Fruit fly (Drosophila melanogaster) whole organism, embryonic: Measurements from ENCODE around the gene Bet3.

Source experiments
- ATbp ChIP-seq: fragments of 200-800 bp; sonication (Bioruptor generic); optimal IDR thresholded peaks from 2 replicates; lab custom pipeline; 2017; ENCODE audit warnings: missing biosample characterization, mild to moderate bottlenecking, missing genetic modification characterization, missing genetic modification reagents
- Awh ChIP-seq: fragments of 200-800 bp; sonication (Bioruptor generic); IDR thresholded peaks from 2 replicates; pipeline ENCODE4, ENCODE4 v1.3.6; 2022; ENCODE audit warnings: missing biosample characterization, missing genetic modification characterization
- Bteb2 ChIP-seq: fragments of 200-800 bp; sonication (Bioruptor generic); optimal IDR thresholded peaks from 2 replicates; lab custom pipeline; 2016; ENCODE audit warnings: missing biosample characterization, missing genetic modification characterization
- CG10267 ChIP-seq: fragments of 200-800 bp; sonication (Bioruptor generic); optimal IDR thresholded peaks from 2 replicates; lab custom pipeline; 2018; ENCODE audit warnings: missing biosample characterization, mild to moderate bottlenecking, missing genetic modification characterization, moderate library complexity
- CG10979 ChIP-seq: fragments of 200-800 bp; sonication (Bioruptor generic); optimal IDR thresholded peaks from 2 replicates; lab custom pipeline; 2018; ENCODE audit warnings: missing biosample characterization, mild to moderate bottlenecking, missing genetic modification characterization, moderate library complexity
- CG11504 ChIP-seq: fragments of 200-800 bp; sonication (Bioruptor generic); optimal IDR thresholded peaks from 3 replicates; lab custom pipeline; 2019; ENCODE audit warnings: missing biosample characterization, mild to moderate bottlenecking, missing genetic modification characterization, moderate library complexity
- CG11695 ChIP-seq: fragments of 200-800 bp; sonication (Bioruptor generic); IDR thresholded peaks from 3 replicates; pipeline ENCODE4 v1.3.6; 2022; ENCODE audit warnings: missing biosample characterization, missing genetic modification characterization
- CG11696 ChIP-seq: fragments of 200-800 bp; sonication (Bioruptor generic); IDR thresholded peaks from 2 replicates; pipeline ENCODE4 v1.3.6; 2022; ENCODE audit warnings: missing biosample characterization, missing genetic modification characterization
- CG12155 ChIP-seq: fragments of 200-800 bp; sonication (Bioruptor generic); optimal IDR thresholded peaks from 3 replicates; lab custom pipeline; 2016; ENCODE audit warnings: missing biosample characterization, missing genetic modification characterization
- CG13424 ChIP-seq: fragments of 200-800 bp; sonication (Bioruptor generic); optimal IDR thresholded peaks from 2 replicates; lab custom pipeline; 2019; ENCODE audit warnings: missing biosample characterization, mild to moderate bottlenecking, missing genetic modification characterization, moderate library complexity
- CG14441 ChIP-seq: fragments of 200-800 bp; sonication (Bioruptor generic); IDR thresholded peaks from 2 replicates; pipeline ENCODE4 v1.3.6; 2022; ENCODE audit warnings: missing biosample characterization, missing genetic modification characterization
- CG15601 ChIP-seq: fragments of 200-800 bp; sonication (Bioruptor generic); optimal IDR thresholded peaks from 3 replicates; lab custom pipeline; 2019; ENCODE audit warnings: missing biosample characterization, mild to moderate bottlenecking, missing genetic modification characterization, moderate library complexity
- CG1602 ChIP-seq: fragments of 200-800 bp; sonication (Bioruptor generic); optimal IDR thresholded peaks from 3 replicates; lab custom pipeline; 2016; ENCODE audit warnings: missing biosample characterization, missing genetic modification characterization
- CG17361 ChIP-seq: fragments of 200-800 bp; sonication (Bioruptor generic); IDR thresholded peaks from 3 replicates; pipeline ENCODE4 v1.3.6; 2022; ENCODE audit warnings: missing biosample characterization, missing genetic modification characterization
- CG17612 ChIP-seq: fragments of 200-800 bp; sonication (Bioruptor generic); IDR thresholded peaks from 2 replicates; pipeline ENCODE4 v1.3.6; 2022; ENCODE audit warnings: missing biosample characterization, missing genetic modification characterization
- CG17802 ChIP-seq: fragments of 200-800 bp; sonication (Bioruptor generic); optimal IDR thresholded peaks from 2 replicates; lab custom pipeline; 2018; ENCODE audit warnings: missing biosample characterization, mild to moderate bottlenecking, missing genetic modification characterization, moderate library complexity
- CG3847 ChIP-seq: fragments of 200-800 bp; sonication (Bioruptor generic); IDR thresholded peaks from 2 replicates; pipeline ENCODE4 v1.3.6; 2022; ENCODE audit warnings: missing biosample characterization, missing genetic modification characterization
- CG4424 ChIP-seq: fragments of 200-800 bp; sonication (Bioruptor generic); optimal IDR thresholded peaks from 3 replicates; lab custom pipeline; 2016; ENCODE audit warnings: missing biosample characterization, missing genetic modification characterization
- CG4707 ChIP-seq: fragments of 200-800 bp; sonication (Bioruptor generic); optimal IDR thresholded peaks from 2 replicates; lab custom pipeline; 2018; ENCODE audit warnings: missing biosample characterization, mild to moderate bottlenecking, missing genetic modification characterization, moderate library complexity
- CG6683 ChIP-seq: fragments of 200-800 bp; sonication (Bioruptor generic); optimal IDR thresholded peaks from 2 replicates; lab custom pipeline; 2017; ENCODE audit warnings: missing biosample characterization, mild to moderate bottlenecking, missing genetic modification characterization, missing genetic modification reagents
- CG6765 ChIP-seq: fragments of 200-800 bp; sonication (Bioruptor generic); optimal IDR thresholded peaks from 3 replicates; lab custom pipeline; 2017; ENCODE audit warnings: missing biosample characterization, mild to moderate bottlenecking, missing genetic modification characterization
- CG7357 ChIP-seq: fragments of 200-800 bp; sonication (Bioruptor generic); IDR thresholded peaks from 3 replicates; pipeline ENCODE4 v1.3.6; 2022; ENCODE audit warnings: missing biosample characterization, missing genetic modification characterization
- CG8290 ChIP-seq, 3 experiments: fragments of 200-800 bp; sonication (Bioruptor generic); optimal IDR thresholded peaks; 2 replicates each; lab custom pipeline; 2016 to 2019; ENCODE audit warnings: missing biosample characterization in 3 of 3, missing genetic modification characterization in 3 of 3, mild to moderate bottlenecking in 2 of 3, moderate library complexity in 1 of 3
- CG9932 ChIP-seq: fragments of 200-800 bp; sonication (Bioruptor generic); IDR thresholded peaks from 2 replicates; pipeline ENCODE4 v1.3.6; 2022; ENCODE audit warnings: missing biosample characterization, missing genetic modification characterization
- CkIIα-i1 ChIP-seq: fragments of 200-800 bp; sonication (Bioruptor generic); IDR thresholded peaks from 2 replicates; pipeline ENCODE4 v1.3.6; 2022; ENCODE audit warnings: missing biosample characterization, missing genetic modification characterization
- CrebB ChIP-seq: fragments of 200-800 bp; sonication (Bioruptor generic); optimal IDR thresholded peaks from 3 replicates; lab custom pipeline; 2018; ENCODE audit warnings: missing biosample characterization, mild to moderate bottlenecking, missing genetic modification characterization
- D ChIP-seq, 2 experiments: fragments of 200-800 bp in 1 of 2; fragments of >200 bp in 1 of 2; sonication (Bioruptor generic) in 1 of 2; optimal IDR thresholded peaks; 2 replicates in 1 of 2; 3 replicates in 1 of 2; lab custom pipeline; 2017; ENCODE audit warnings: mild to moderate bottlenecking in 1 of 2, missing biosample characterization in 1 of 2, missing genetic modification characterization in 1 of 2, missing genetic modification reagents in 1 of 2
- Doc3 ChIP-seq: fragments of 200-800 bp; sonication (Bioruptor generic); IDR thresholded peaks from 3 replicates; pipeline ENCODE4 v1.3.6; 2022; ENCODE audit warnings: missing biosample characterization, missing genetic modification characterization; ENCODE audit not compliant: partially characterized antibody
- Elba2 ChIP-seq: fragments of 200-800 bp; sonication (Bioruptor generic); optimal IDR thresholded peaks from 3 replicates; lab custom pipeline; 2016; ENCODE audit warnings: missing biosample characterization, missing genetic modification characterization
- H15 ChIP-seq: fragments of 200-800 bp; sonication (Bioruptor generic); IDR thresholded peaks from 3 replicates; pipeline ENCODE4 v1.3.6; 2022; ENCODE audit warnings: missing biosample characterization, missing genetic modification characterization
- HLHmδ ChIP-seq: fragments of 200-800 bp; sonication (Bioruptor generic); optimal IDR thresholded peaks from 2 replicates; lab custom pipeline; 2018; ENCODE audit warnings: missing biosample characterization, mild to moderate bottlenecking, missing genetic modification characterization, moderate library complexity
- Hmr ChIP-seq: fragments of 200-800 bp; sonication (Bioruptor generic); optimal IDR thresholded peaks from 3 replicates; lab custom pipeline; 2017; ENCODE audit warnings: mild to moderate bottlenecking, missing biosample characterization, missing genetic modification reagents, missing genetic modification characterization
- Med ChIP-seq: fragments of 200-800 bp; sonication (Bioruptor generic); peaks from one replicate; lab custom pipeline; 2016; ENCODE audit warnings: missing biosample characterization, missing genetic modification characterization, mild to moderate bottlenecking, inconsistent platforms, moderate library complexity
- Meics ChIP-seq: fragments of 200-800 bp; sonication (Bioruptor generic); optimal IDR thresholded peaks from 2 replicates; lab custom pipeline; 2017; ENCODE audit warnings: missing biosample characterization, mild to moderate bottlenecking, missing genetic modification characterization
- PHDP ChIP-seq: fragments of 200-800 bp; sonication (Bioruptor generic); optimal IDR thresholded peaks from 3 replicates; lab custom pipeline; 2018; ENCODE audit warnings: missing biosample characterization, mild to moderate bottlenecking, missing genetic modification characterization, moderate library complexity
- Rfx ChIP-seq: fragments of 200-800 bp; sonication (Bioruptor generic); IDR thresholded peaks from 2 replicates; pipeline ENCODE4 v1.3.6; 2022; ENCODE audit warnings: missing biosample characterization, missing genetic modification characterization
- Vsx1 ChIP-seq: fragments of 200-800 bp; sonication (Bioruptor generic); optimal IDR thresholded peaks from 2 replicates; lab custom pipeline; 2017; ENCODE audit warnings: missing biosample characterization, mild to moderate bottlenecking, missing genetic modification characterization, missing genetic modification reagents
- aop ChIP-seq: fragments of 200-800 bp; sonication (Bioruptor generic); IDR thresholded peaks from 2 replicates; pipeline ENCODE4 v1.3.6; 2022; ENCODE audit warnings: missing biosample characterization, missing genetic modification characterization
- ato ChIP-seq: fragments of 200-800 bp; sonication (Bioruptor generic); IDR thresholded peaks from 2 replicates; pipeline ENCODE4 v1.3.6; 2022; ENCODE audit warnings: missing biosample characterization, missing genetic modification characterization; ENCODE audit not compliant: partially characterized antibody
- ci ChIP-seq: fragments of 200-800 bp; sonication (Bioruptor generic); IDR thresholded peaks from 3 replicates; pipeline ENCODE4 v1.3.6; 2022; ENCODE audit warnings: missing biosample characterization, missing genetic modification characterization
- lab ChIP-seq: fragments of 200-800 bp; sonication (Bioruptor generic); optimal IDR thresholded peaks from 3 replicates; lab custom pipeline; 2017; ENCODE audit warnings: missing biosample characterization, missing genetic modification characterization, mild to moderate bottlenecking, moderate library complexity, missing genetic modification reagents
- pnt ChIP-seq: fragments of 200-800 bp; sonication (Bioruptor generic); optimal IDR thresholded peaks from 3 replicates; lab custom pipeline; 2016; ENCODE audit warnings: missing biosample characterization, missing genetic modification characterization
- ranshi ChIP-seq: fragments of 200-800 bp; sonication (Bioruptor generic); IDR thresholded peaks from 2 replicates; pipeline ENCODE4 v1.3.6; 2022; ENCODE audit warnings: missing biosample characterization, missing genetic modification characterization
- sens ChIP-seq: fragments of 200-800 bp; sonication (Bioruptor generic); peaks from one replicate; lab custom pipeline; 2016; ENCODE audit warnings: missing biosample characterization, missing genetic modification characterization
- sens-2 ChIP-seq: fragments of 200-800 bp; sonication (Bioruptor generic); IDR thresholded peaks from 2 replicates; pipeline ENCODE4 v1.3.6; 2022; ENCODE audit warnings: missing biosample characterization, missing genetic modification characterization
- sisA ChIP-seq: fragments of 200-800 bp; sonication (Bioruptor generic); IDR thresholded peaks from 2 replicates; pipeline ENCODE4 v1.3.6; 2022; ENCODE audit warnings: missing biosample characterization, missing genetic modification characterization
- unc-4 ChIP-seq: fragments of 200-800 bp; sonication (Bioruptor generic); IDR thresholded peaks from 2 replicates; pipeline ENCODE4 v1.3.6; 2022; ENCODE audit warnings: missing biosample characterization, missing genetic modification characterization; ENCODE audit not compliant: partially characterized antibody
- unpg ChIP-seq: fragments of 200-800 bp; sonication (Bioruptor generic); optimal IDR thresholded peaks from 3 replicates; lab custom pipeline; 2018; ENCODE audit warnings: missing biosample characterization, mild to moderate bottlenecking, missing genetic modification characterization, moderate library complexity
- vnd ChIP-seq: fragments of 200-800 bp; sonication (Bioruptor generic); IDR thresholded peaks from 3 replicates; pipeline ENCODE4 v1.3.6; 2022; ENCODE audit warnings: missing biosample characterization, missing genetic modification characterization; ENCODE audit not compliant: partially characterized antibody

Gene Bet3

DNA sequence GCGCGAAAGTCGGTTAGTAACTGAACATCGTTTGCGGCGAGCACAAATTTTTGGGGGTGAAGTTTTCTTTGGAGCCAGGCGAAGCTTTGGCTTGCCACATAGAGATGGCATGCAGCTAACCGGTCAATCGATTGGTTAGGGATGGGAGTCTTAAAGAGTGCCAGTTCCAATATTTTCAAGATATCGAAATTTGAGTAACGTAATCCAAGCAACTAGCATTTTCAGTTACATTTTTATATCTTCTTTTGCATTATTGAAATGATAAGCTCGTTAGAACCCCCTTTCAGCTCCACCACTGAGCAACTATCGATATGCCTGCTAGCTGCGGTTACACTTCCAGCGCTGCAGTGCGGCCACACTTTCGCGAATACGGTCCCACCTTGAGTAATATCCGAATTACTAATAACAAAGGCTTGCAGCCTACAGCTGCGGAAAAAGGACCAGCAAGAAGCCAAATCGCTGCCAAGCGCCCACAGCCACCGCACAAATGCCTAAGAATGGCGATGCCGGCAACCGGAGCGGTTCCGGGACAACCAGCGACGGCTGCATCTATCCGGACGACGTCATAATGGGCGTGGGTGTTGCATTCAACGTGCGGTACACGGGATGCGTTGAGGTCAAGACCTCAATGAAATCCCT lies 15.3 kb downstream of the Bet3 start, which contains the start of the genes Atat and Shc (continued):
- peak; percentile 99 for TF ChIP-seq Bteb2
- peak; percentile 100 for TF ChIP-seq ranshi
- TF ChIP-seq Vsx1 (GFP tag; lab: Kevin White, UChicago) = peak; percentile 92
- TF ChIP-seq unpg (GFP tag; lab: Kevin White, UChicago) = peak; percentile 98
- peak; percentile 96 for TF ChIP-seq Elba2 (GFP tag; lab: Kevin White, UChicago)
- TF ChIP-seq sisA (GFP tag; lab: Robert Waterston, UW) = peak; percentile 100
- TF ChIP-seq CG11696 = peak; percentile 95
- TF ChIP-seq pnt = peak; percentile 100
- TF ChIP-seq sens-2 (GFP tag; lab: Robert Waterston, UW) = peak; percentile 98
- peak; percentile 95 for TF ChIP-seq unc-4
- peak; percentile 90 for TF ChIP-seq Doc3 (GFP tag; lab: Robert Waterston, UW)
- TF ChIP-seq Rfx (GFP tag; lab: Robert Waterston, UW) = peak; percentile 100
- peak; percentile 97 for TF ChIP-seq CG10979 (tag; lab: Kevin White, UChicago)
- TF ChIP-seq CrebB = peak; percentile 97
- TF ChIP-seq CG7357 = peak; percentile 98
- peak; percentile 99 for TF ChIP-seq CG17612 (GFP tag; lab: Robert Waterston, UW)
- TF ChIP-seq H15 (GFP tag; lab: Robert Waterston, UW) = peak; percentile 100
- peak; percentile 97 for TF ChIP-seq CkIIα-i1
- peak; percentile 99 for TF ChIP-seq CG8290 (GFP tag; optimal IDR thresholded peaks at IDR 0.05; lab: Kevin White, UChicago)
- peak; percentile 98 to 100 for TF ChIP-seq CG8290 (tag; optimal IDR thresholded peaks at IDR 0.05; lab: Kevin White, UChicago)

DNA sequence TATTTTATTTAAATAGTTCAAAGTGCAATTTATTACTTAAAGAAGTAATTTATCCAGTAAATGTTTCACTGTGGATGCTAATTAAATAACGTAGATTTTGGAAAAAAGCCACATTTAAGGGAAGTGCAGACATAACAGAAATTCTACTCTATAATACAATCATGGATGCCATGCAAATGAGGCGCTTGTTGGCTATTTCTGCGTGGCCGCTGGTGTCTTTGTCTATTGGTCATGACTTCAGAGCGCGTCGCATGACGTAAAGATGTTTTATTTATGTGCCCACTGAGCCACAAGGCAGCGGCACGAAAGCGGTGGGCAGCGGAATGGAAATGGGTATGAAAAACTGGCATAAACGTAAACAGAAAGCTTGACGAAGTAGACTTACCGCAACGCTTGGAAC lies 16.2 kb downstream of the Bet3 start:
- TF ChIP-seq CG1602 (GFP tag; lab: Kevin White, UChicago) (no peak), CG17361 (GFP tag; lab: Robert Waterston, UW) (no peak), HLHmδ (GFP tag; lab: Kevin White, UChicago) (no peak), ci (GFP tag; lab: Robert Waterston, UW) (peak; percentile 50; the same call in 1 of the 3 replicates), CG4424 (GFP tag; lab: Kevin White, UChicago) (no peak), CG11695 (GFP tag; lab: Robert Waterston, UW) (peak; percentile 24; the same call in 1 of the 3 replicates), CG17802 (tag; lab: Kevin White, UChicago) (no peak), CG12155 (GFP tag; lab: Kevin White, UChicago) (no peak), sens (peak; percentile 61), CG6683 (no peak), CG4707 (GFP tag; lab: Kevin White, UChicago) (no peak), CG15601 (peak; percentile 10), Med (GFP tag; lab: Kevin White, UChicago) (peak; percentile 69), aop (GFP tag; lab: Robert Waterston, UW) (no peak), Hmr (peak; percentile 14), lab (peak; percentile 40), CG3847 (GFP tag; lab: Robert Waterston, UW) (no peak), Meics (GFP tag; lab: Kevin White, UChicago) (no peak), CG14441 (GFP tag; lab: Robert Waterston, UW) (peak; percentile 26; the same call in 1 of the 2 replicates), ATbp (GFP tag; lab: Kevin White, UChicago) (peak; percentile 29), CG11504 (tag; lab: Kevin White, UChicago) (peak; percentile 48), PHDP (peak; percentile 10), D (optimal IDR thresholded peaks at IDR 0.05; lab: Kevin White, UChicago) (no peak), D (GFP tag; optimal IDR thresholded peaks at IDR 0.05; lab: Kevin White, UChicago) (no peak), Awh (no peak; the same call in 1 of the 2 replicates), CG13424 (tag; lab: Kevin White, UChicago) (peak; percentile 28), CG9932 (GFP tag; lab: Robert Waterston, UW) (no peak), CG10267 (tag; lab: Kevin White, UChicago) (no peak), CG6765 (GFP tag; lab: Kevin White, UChicago) (no peak), vnd (GFP tag; lab: Robert Waterston, UW) (no peak), ato (GFP tag; lab: Robert Waterston, UW) (no peak)
